Worm (Caenorhabditis elegans) whole organism, dauer: ENCODE results near the gene K07F5.16.

Experiments
- unc-62 ChIP-seq: sonication (generic microtip); optimal IDR thresholded peaks from 2 replicates; lab custom pipeline; 2017; ENCODE audit warnings: missing biosample characterization, missing genetic modification reagents, missing genetic modification characterization

Gene K07F5.16

DNA sequence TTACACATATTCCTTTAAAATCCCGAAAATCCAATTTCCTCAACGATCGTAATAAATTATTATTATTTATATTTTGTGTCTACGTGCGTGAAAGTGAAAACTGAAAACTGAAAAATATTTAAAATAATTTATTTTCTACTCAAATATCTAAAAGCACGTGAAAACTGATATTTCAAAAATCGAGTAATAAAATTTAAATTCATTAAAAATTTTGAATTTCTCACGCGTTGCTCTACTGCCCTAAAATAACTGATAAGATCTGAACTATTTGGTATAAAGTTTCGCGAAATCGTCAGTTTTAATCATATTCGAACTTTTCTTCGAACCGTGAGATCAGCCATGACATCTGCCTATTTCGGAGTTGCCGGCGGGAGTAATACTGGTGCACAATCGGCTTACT is 11.7 kb upstream of the K07F5.16 start, which contains the start of gene ssq-1:
ssq-1 (plus strand) TSS at position 301 of the 400 bp plus-strand sequence.
- no peak for TF ChIP-seq unc-62 (GFP tag; lab: Kevin White, UChicago)

- TF ChIP-seq unc-62 (GFP tag; lab: Kevin White, UChicago): no peak
Measured at ce11 chrIV:9852818-9853466, 11.0 kb upstream of the K07F5.16 start.

DNA sequence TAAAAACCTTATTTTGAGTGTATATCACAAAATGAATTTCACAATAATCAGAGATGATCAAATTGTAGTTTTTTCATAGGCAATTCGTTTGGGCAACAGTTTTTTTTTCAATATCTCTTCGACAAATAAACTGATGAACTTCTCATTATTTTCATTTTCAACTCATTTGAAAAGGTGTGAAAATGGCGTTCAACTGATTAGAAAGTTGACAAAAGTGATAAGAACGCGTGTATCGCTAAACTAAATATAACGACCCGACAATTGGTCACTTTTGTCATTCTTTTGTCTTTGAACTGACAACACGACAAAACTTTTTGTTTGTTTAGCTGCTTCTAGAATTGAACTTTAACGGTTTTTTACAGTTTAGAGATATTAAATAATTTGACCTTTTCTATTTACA is 9.0 kb upstream of the K07F5.16 start:
- TF ChIP-seq unc-62 (GFP tag; lab: Kevin White, UChicago): no peak

ce11 chrIV:9855712-9856111 is 8.2 kb upstream of the K07F5.16 start, which contains the start of gene K07F5.12:
Gene K07F5.12 (plus strand): TSS chrIV:9856012.
- no peak for TF ChIP-seq unc-62 (GFP tag; lab: Kevin White, UChicago)

DNA sequence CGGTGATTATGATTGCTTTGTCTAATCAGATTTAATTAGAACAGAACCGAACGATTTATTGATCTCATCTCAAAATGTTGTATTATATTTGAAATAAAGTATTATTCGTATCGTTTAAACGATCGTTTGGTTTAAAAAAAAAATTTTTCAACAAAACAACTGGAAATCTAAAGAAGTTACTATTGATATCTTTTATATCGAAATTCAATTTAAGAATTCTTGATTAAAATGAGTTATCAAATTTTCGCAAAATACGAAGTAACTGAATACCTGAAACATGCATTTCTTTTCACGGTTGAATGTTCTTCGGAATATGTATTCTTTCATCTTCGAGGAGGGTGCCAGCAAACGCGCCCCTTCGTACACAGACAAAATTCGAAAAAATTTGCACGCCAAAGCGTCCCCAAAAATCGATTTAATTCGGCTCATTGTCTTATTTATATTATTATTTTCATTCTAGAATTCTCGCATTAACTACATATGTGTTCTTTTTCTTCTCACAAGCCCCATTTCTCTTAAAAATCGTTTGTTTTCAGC is 5.9 kb upstream of the K07F5.16 start, which contains the start of gene npp-1:
npp-1 (plus strand) TSS at position 537 of the 537 bp plus-strand sequence.
- TF ChIP-seq unc-62 (GFP tag; lab: Kevin White, UChicago): no peak

ce11 chrIV:9858970-9859369 is 4.9 kb upstream of the K07F5.16 start:
- no peak for TF ChIP-seq unc-62 (GFP tag; lab: Kevin White, UChicago)

ce11 chrIV:9861921-9862320 is 2.0 kb upstream of the K07F5.16 start, which contains the start of gene K07F5.14:
Gene K07F5.14 (plus strand): TSS chrIV:9862221.
- TF ChIP-seq unc-62 (GFP tag; lab: Kevin White, UChicago): no peak

ce11 chrIV:9864778-9865177 is 861 bp downstream of the K07F5.16 start, which contains the start of the genes K07F5.15 and K07F5.22:
Gene K07F5.15 (plus strand): TSS chrIV:9865078.
Gene K07F5.22 (plus strand): TSS chrIV:9865078.
- TF ChIP-seq unc-62 (GFP tag; lab: Kevin White, UChicago): no peak

ce11 chrIV:9866865-9867264 is 2.9 kb downstream of the K07F5.16 start:
- TF ChIP-seq unc-62 (GFP tag; lab: Kevin White, UChicago): no peak

DNA sequence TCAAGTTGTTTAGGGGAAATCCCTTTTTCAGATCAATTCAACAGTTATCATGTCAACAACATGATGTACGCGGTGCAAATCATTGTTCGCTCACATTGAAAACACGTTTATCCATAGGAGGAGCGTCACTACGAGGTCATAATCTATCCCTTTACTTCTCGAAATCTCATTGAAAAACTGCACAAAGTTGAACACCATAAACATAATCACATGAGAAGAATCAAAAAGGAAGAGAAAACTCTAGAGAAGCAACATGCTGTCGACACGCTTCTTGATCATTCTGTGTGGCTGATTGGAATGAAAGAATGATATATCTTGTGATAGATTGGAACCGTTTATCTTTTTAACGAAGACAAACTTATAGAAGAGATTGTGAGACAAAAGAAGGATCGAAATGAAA is 4.0 kb downstream of the K07F5.16 start:
- TF ChIP-seq unc-62 (GFP tag; lab: Kevin White, UChicago): no peak

DNA sequence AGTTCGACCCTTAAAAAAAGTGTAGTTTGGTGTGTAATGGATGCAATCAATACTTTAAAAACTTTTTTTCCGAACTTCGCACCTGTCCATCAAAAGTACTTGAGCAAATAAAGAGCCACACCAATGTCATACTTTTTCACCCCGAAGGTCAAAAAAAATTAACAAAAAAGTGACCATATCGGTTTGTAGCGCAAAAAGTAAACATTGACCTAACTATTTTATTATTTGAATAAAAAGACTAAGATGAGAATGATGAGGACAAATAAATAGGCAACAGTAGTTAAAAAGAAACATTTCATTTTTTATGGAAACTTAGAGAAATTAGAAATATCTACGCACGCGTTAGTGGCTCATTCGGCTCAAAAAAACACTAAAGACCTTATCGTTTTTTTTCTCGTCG is 5.4 kb downstream of the K07F5.16 start:
- TF ChIP-seq unc-62 (GFP tag; lab: Kevin White, UChicago): no peak

DNA sequence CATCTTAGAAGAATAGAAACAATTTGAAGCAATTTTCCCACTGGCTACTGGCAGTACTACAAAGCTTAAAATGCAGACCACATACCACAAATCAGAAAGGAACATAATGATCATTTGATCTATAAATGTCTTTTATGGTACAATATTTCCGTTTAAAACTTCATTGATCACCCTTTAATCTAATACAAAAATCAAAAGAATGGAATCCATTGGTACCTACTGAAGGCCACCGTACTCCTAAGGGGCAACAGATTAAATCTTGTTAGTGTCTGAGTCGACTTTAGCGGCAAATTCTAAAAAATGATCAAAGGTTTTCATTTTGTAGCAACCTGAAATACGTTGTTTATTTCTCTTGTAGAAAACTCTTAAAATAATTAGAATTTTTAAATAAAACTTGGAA is 8.3 kb downstream of the K07F5.16 start:
- TF ChIP-seq unc-62 (GFP tag; lab: Kevin White, UChicago): no peak

DNA sequence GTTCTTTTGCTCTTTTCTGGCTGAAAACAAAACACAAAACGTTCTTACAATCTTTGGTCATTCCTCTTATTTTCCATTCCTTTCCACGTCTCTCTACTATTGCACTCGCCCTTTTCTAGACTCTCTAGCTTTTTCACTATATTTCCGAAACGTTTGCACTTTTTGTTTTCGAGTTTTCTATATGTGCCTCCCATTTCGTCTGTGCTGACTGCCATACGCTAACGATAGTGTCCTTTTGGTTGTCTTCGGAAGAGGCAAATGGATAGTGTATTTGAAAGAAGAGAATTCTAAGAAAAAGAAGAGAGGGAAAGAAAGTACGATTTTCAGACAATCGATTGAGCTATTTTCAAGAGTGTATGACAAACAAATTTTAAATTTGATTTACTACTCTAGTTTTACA is 8.9 kb downstream of the K07F5.16 start:
- no peak for TF ChIP-seq unc-62 (GFP tag; lab: Kevin White, UChicago)

- no peak for TF ChIP-seq unc-62 (GFP tag; lab: Kevin White, UChicago)
Measured at ce11 chrIV:9873837-9874236, 9.9 kb downstream of the K07F5.16 start.

DNA sequence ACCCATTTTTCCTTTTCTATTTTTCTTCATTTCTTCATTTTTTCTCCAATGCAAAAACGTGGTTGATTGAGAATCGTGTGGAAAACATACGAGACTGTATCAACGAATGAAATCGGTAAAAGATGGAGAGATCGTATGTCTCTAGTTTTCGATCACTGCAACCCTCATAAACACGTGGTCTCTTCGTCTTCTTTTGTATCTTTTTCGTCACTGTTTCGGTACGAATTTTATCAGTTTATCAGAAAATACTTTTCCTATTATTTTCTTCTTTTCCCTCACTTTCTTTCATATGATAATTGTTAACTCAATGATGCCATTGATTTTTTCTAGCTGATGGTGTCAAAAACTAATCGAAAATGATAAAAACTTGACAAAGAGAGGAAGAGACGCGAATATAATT is 11.7 kb downstream of the K07F5.16 start:
- no peak for TF ChIP-seq unc-62 (GFP tag; lab: Kevin White, UChicago)

- TF ChIP-seq unc-62 (GFP tag; lab: Kevin White, UChicago): no peak
Measured at ce11 chrIV:9878893-9879379, 15.0 kb downstream of the K07F5.16 start, which contains the start of gene nhr-4. Gene nhr-4 (plus strand): TSS chrIV:9879329.

ce11 chrIV:9884257-9884656 is 20.3 kb downstream of the K07F5.16 start, which contains the start of the genes prp-18 and mccc-1:
Gene prp-18 (minus strand): TSS chrIV:9884383.
Gene mccc-1 (plus strand): TSS chrIV:9884570.
- no peak for TF ChIP-seq unc-62 (GFP tag; lab: Kevin White, UChicago)
